Worm (Caenorhabditis elegans): ENCODE measurements around the gene C17C3.6.

C17C3.6 gene

ce11 chrII:5511417-5512353 lies 38.2 kb upstream of the C17C3.6 start:
- TF ChIP-seq hif-1 (tag; optimal IDR thresholded peaks at IDR 0.05), result peak in 1 of 2 experiments; percentile 28
- TF ChIP-seq zip-11 (GFP tag; IDR thresholded peaks at IDR 0.05), result no peak
- no peak for TF ChIP-seq ceh-44 (GFP tag; IDR thresholded peaks at IDR 0.05)
- TF ChIP-seq mes-2 (tag; optimal IDR thresholded peaks at IDR 0.05; ENCODE audit: poor library complexity, severe bottlenecking), result peak; percentile 80
- 0 out of 2 replicates have a peak, but pooled peaks have one; percentile 41 for TF ChIP-seq madf-9 (GFP tag; conservative IDR thresholded peaks at IDR 0.05)
- peak; percentile 55; the same call in 1 of the 2 replicates for TF ChIP-seq Y48G9A.11 (GFP tag; IDR thresholded peaks at IDR 0.05)
- TF ChIP-seq ztf-7 (tag; optimal IDR thresholded peaks at IDR 0.05), result no peak
- no peak for TF ChIP-seq attf-4 (tag; optimal IDR thresholded peaks at IDR 0.05)
- no peak for TF ChIP-seq fkh-10 (GFP tag; optimal IDR thresholded peaks at IDR 0.05)
- TF ChIP-seq F49E8.2 (tag; optimal IDR thresholded peaks at IDR 0.05; ENCODE audit: borderline replicate concordance), result peak; percentile 43
- TF ChIP-seq nhr-10 (tag; optimal IDR thresholded peaks at IDR 0.05), result no peak
- no peak for TF ChIP-seq mxl-3 (GFP tag; optimal IDR thresholded peaks at IDR 0.05)
- TF ChIP-seq dmd-6 (GFP tag; IDR thresholded peaks at IDR 0.05), result 0 out of 2 replicates have a peak, but pooled peaks have one; percentile 14
- no peak for TF ChIP-seq set-16 (GFP tag; IDR thresholded peaks at IDR 0.05)
- no peak for TF ChIP-seq zip-2 (tag; optimal IDR thresholded peaks at IDR 0.05)
- TF ChIP-seq zfp-3 (GFP tag; conservative IDR thresholded peaks at IDR 0.05), result no peak
- 0 out of 2 replicates have a peak, but pooled peaks have one; percentile 49 for TF ChIP-seq ZK337.2 (GFP tag; IDR thresholded peaks at IDR 0.05)
- TF ChIP-seq ztf-11 (tag; optimal IDR thresholded peaks at IDR 0.05), result no peak
- TF ChIP-seq unc-62 (GFP tag; optimal IDR thresholded peaks at IDR 0.05 in 1 of 2), result peak in 1 of 2 experiments; percentile 53
- no peak for TF ChIP-seq unc-62 (tag; optimal IDR thresholded peaks at IDR 0.05)
- peak; percentile 46 for TF ChIP-seq aha-1 (tag)
- no peak for TF ChIP-seq zfp-2 (tag; optimal IDR thresholded peaks at IDR 0.05)
- TF ChIP-seq duxl-1 (tag; optimal IDR thresholded peaks at IDR 0.05; ENCODE audit: poor library complexity), result peak; percentile 17
- peak in 1 of 2 experiments; percentile 13 for TF ChIP-seq lsy-2 (tag; optimal IDR thresholded peaks at IDR 0.05)
- TF ChIP-seq rbr-2 (tag; optimal IDR thresholded peaks at IDR 0.05), result peak; percentile 2
- no peak for TF ChIP-seq lin-1 (GFP tag; IDR thresholded peaks at IDR 0.05)
- TF ChIP-seq php-3 (GFP tag; IDR thresholded peaks at IDR 0.05), result no peak
- peak; percentile 72 for TF ChIP-seq unc-130 (GFP tag; optimal IDR thresholded peaks at IDR 0.05)
- TF ChIP-seq nhr-41 (GFP tag; IDR thresholded peaks at IDR 0.05), result no peak

ce11 chrII:5512473-5513097 lies 37.3 kb upstream of the C17C3.6 start:
- TF ChIP-seq Y75B8A.6 (GFP tag; IDR thresholded peaks at IDR 0.05) (no peak), nhr-41 (GFP tag; IDR thresholded peaks at IDR 0.05) (no peak), dmd-6 (GFP tag; IDR thresholded peaks at IDR 0.05) (peak; percentile 94), dve-1 (tag; optimal IDR thresholded peaks at IDR 0.05; ENCODE audit: insufficient read depth) (peak; percentile 77), mxl-3 (GFP tag; optimal IDR thresholded peaks at IDR 0.05) (peak; percentile 13), hif-1 (tag; optimal IDR thresholded peaks at IDR 0.05) (no peak), daf-8 (GFP tag; IDR thresholded peaks at IDR 0.05) (no peak), daf-16 (GFP tag; optimal IDR thresholded peaks at IDR 0.05) (no peak), daf-16 (tag; optimal IDR thresholded peaks at IDR 0.05) (peak; percentile 44), tra-1 (GFP tag; IDR thresholded peaks at IDR 0.05) (peak; percentile 82; the same call in 1 of the 2 replicates), pqm-1 (tag; optimal IDR thresholded peaks at IDR 0.05) (peak; percentile 86), zfp-3 (GFP tag; conservative IDR thresholded peaks at IDR 0.05) (no peak), lim-7 (GFP tag; IDR thresholded peaks at IDR 0.05) (no peak), ceh-32 (tag; optimal IDR thresholded peaks at IDR 0.05; ENCODE audit: poor library complexity) (no peak), ces-1 (GFP tag; optimal IDR thresholded peaks at IDR 0.05) (no peak), zag-1 (tag; optimal IDR thresholded peaks at IDR 0.05) (no peak), nhr-6 (tag; optimal IDR thresholded peaks at IDR 0.05) (no peak), aly-2 (tag; optimal IDR thresholded peaks at IDR 0.05) (no peak), set-16 (GFP tag; IDR thresholded peaks at IDR 0.05) (no peak), ceh-20 (GFP tag; IDR thresholded peaks at IDR 0.05) (no peak), F10B5.3 (tag; optimal IDR thresholded peaks at IDR 0.05) (no peak), D1046.2 (GFP tag; IDR thresholded peaks at IDR 0.05) (no peak), tag-97 (GFP tag; IDR thresholded peaks at IDR 0.05) (no peak), F26F4.8 (GFP tag; conservative IDR thresholded peaks at IDR 0.05) (no peak), mep-1 (tag; optimal IDR thresholded peaks at IDR 0.05) (no peak)

Measured in whole organism, L4 larva.